Worm (Caenorhabditis elegans) whole organism, late embryonic: ENCODE results near the gene T05A8.7.

Experiments used
- dmd-4 ChIP-seq: sonication (generic microtip); optimal IDR thresholded peaks from 2 replicates; lab custom pipeline; 2016; ENCODE audit warnings: borderline replicate concordance, missing genetic modification characterization, missing compliant biosample characterization
- lim-6 ChIP-seq: sonication (generic microtip); optimal IDR thresholded peaks from 2 replicates; lab custom pipeline; 2016; ENCODE audit warnings: missing genetic modification characterization, missing compliant biosample characterization
- nfya-1 ChIP-seq: sonication (generic microtip); optimal IDR thresholded peaks from 2 replicates; lab custom pipeline; 2017; ENCODE audit warnings: missing genetic modification characterization, mild to moderate bottlenecking, missing compliant biosample characterization, antibody characterized with exemption, moderate library complexity
- nhr-11 ChIP-seq: fragments of 150-350 bp; optimal IDR thresholded peaks from 2 replicates; lab custom pipeline; 2014; ENCODE audit warnings: missing biosample characterization, missing genetic modification characterization
- sox-4 ChIP-seq: sonication (generic microtip); optimal IDR thresholded peaks from 2 replicates; lab custom pipeline; 2017; ENCODE audit warnings: mild to moderate bottlenecking, missing genetic modification characterization, inconsistent platforms, missing compliant biosample characterization

DNA sequence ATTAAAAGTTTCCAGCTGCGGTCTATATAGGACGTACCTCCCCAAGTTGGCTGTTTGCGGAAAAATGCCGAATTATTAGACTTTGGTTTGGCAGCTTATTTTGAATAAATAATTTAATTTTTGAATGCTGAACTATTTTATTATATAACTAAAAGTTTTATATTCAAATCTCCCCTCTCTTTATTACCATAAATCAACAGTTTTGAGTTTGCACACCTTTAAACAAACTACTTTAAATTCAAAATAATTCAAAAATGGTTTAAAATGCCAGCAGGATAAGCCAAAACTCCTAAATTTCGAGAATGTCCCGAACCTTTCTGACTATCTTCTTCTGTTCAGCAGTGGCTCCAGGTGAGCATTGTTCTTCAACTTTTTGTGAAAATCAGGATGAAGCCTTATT, 37.1 kb upstream of the T05A8.7 start, which contains the start of gene F08D12.3:
- TF ChIP-seq sox-4 (tag; lab: Kevin White, UChicago) (no peak), dmd-4 (tag; lab: Kevin White, UChicago) (no peak), nfya-1 (tag; lab: Kevin White, UChicago) (no peak), lim-6 (tag; lab: Kevin White, UChicago) (no peak), nhr-11 (no peak)
